Fruit fly (Drosophila melanogaster) whole organism, embryonic: ENCODE data around the gene CG17239.

Experiments used
- Ada2b ChIP-seq: fragments of 200-800 bp; sonication (Bioruptor generic); IDR thresholded peaks from 2 replicates; pipeline ENCODE4 v1.3.6; 2022; ENCODE audit warnings: missing biosample characterization, missing genetic modification characterization
- BtbVII ChIP-seq: fragments of 200-800 bp; sonication (Bioruptor generic); optimal IDR thresholded peaks from 3 replicates; lab custom pipeline; 2017; ENCODE audit warnings: missing biosample characterization, mild to moderate bottlenecking, missing genetic modification characterization
- CG11085 ChIP-seq: fragments of 200-800 bp; sonication (Bioruptor generic); IDR thresholded peaks from 2 replicates; pipeline ENCODE4 v1.3.6; 2022; ENCODE audit warnings: missing biosample characterization, missing genetic modification characterization
- CG12071 ChIP-seq: fragments of 200-800 bp; sonication (Bioruptor generic); optimal IDR thresholded peaks from 3 replicates; lab custom pipeline; 2018; ENCODE audit warnings: missing biosample characterization, mild to moderate bottlenecking, missing genetic modification characterization
- CG12104 ChIP-seq: fragments of 200-800 bp; sonication (Bioruptor generic); optimal IDR thresholded peaks from 3 replicates; lab custom pipeline; 2016; ENCODE audit warnings: missing biosample characterization, missing genetic modification characterization
- CG14860 ChIP-seq: fragments of 200-800 bp; sonication (Bioruptor generic); IDR thresholded peaks from 3 replicates; pipeline ENCODE4 v1.3.6; 2022; ENCODE audit warnings: missing biosample characterization, missing genetic modification characterization; ENCODE audit not compliant: partially characterized antibody
- CG1602 ChIP-seq: fragments of 200-800 bp; sonication (Bioruptor generic); optimal IDR thresholded peaks from 3 replicates; lab custom pipeline; 2016; ENCODE audit warnings: missing biosample characterization, missing genetic modification characterization
- CG17328 ChIP-seq: fragments of 200-800 bp; sonication (Bioruptor generic); IDR thresholded peaks from 2 replicates; pipeline ENCODE4 v1.3.6; 2022; ENCODE audit warnings: missing biosample characterization, missing genetic modification characterization
- CG3838 ChIP-seq: fragments of 200-800 bp; sonication (Bioruptor generic); optimal IDR thresholded peaks from 3 replicates; lab custom pipeline; 2016; ENCODE audit warnings: missing biosample characterization, missing genetic modification characterization
- CG5180 ChIP-seq: fragments of 200-800 bp; sonication (Bioruptor generic); optimal IDR thresholded peaks from 3 replicates; lab custom pipeline; 2017; ENCODE audit warnings: missing biosample characterization, missing genetic modification characterization, mild to moderate bottlenecking, moderate library complexity, missing genetic modification reagents
- CG6654 ChIP-seq: fragments of 200-800 bp; sonication (Bioruptor generic); optimal IDR thresholded peaks from 2 replicates; lab custom pipeline; 2017; ENCODE audit warnings: missing biosample characterization, mild to moderate bottlenecking, missing genetic modification characterization
- CG8281 ChIP-seq: fragments of 200-800 bp; sonication (Bioruptor generic); optimal IDR thresholded peaks from 2 replicates; lab custom pipeline; 2018; ENCODE audit warnings: missing biosample characterization, mild to moderate bottlenecking, missing genetic modification characterization, moderate library complexity
- CHES-1-like ChIP-seq: fragments of 200-800 bp; sonication (Bioruptor generic); optimal IDR thresholded peaks from 2 replicates; lab custom pipeline; 2016; ENCODE audit warnings: missing biosample characterization, missing genetic modification characterization
- Camta ChIP-seq: fragments of 200-800 bp; sonication (Bioruptor generic); optimal IDR thresholded peaks from 2 replicates; lab custom pipeline; 2016; ENCODE audit warnings: missing biosample characterization, missing genetic modification characterization
- Chrac-16 ChIP-seq: fragments of 200-800 bp; sonication (Bioruptor generic); optimal IDR thresholded peaks from 3 replicates; lab custom pipeline; 2016; ENCODE audit warnings: missing biosample characterization, missing genetic modification characterization
- D19A ChIP-seq: fragments of 200-800 bp; optimal IDR thresholded peaks from 3 replicates; lab custom pipeline; 2019; ENCODE audit warnings: missing biosample characterization, mild to moderate bottlenecking, missing genetic modification characterization, moderate library complexity
- Dll ChIP-seq: fragments of 200-800 bp; sonication (Bioruptor generic); IDR thresholded peaks from 4 replicates; pipeline ENCODE4 v1.3.6; 2022; ENCODE audit warnings: missing biosample characterization, missing genetic modification characterization; ENCODE audit not compliant: partially characterized antibody
- Doc3 ChIP-seq: fragments of 200-800 bp; sonication (Bioruptor generic); IDR thresholded peaks from 3 replicates; pipeline ENCODE4 v1.3.6; 2022; ENCODE audit warnings: missing biosample characterization, missing genetic modification characterization; ENCODE audit not compliant: partially characterized antibody
- Drgx ChIP-seq: fragments of 200-800 bp; sonication (Bioruptor generic); IDR thresholded peaks from 2 replicates; pipeline ENCODE4 v1.3.6; 2022; ENCODE audit warnings: missing biosample characterization, missing genetic modification characterization
- Fer2 ChIP-seq: fragments of 200-800 bp; sonication (Bioruptor generic); optimal IDR thresholded peaks from 2 replicates; lab custom pipeline; 2018; ENCODE audit warnings: missing biosample characterization, mild to moderate bottlenecking, missing genetic modification characterization, moderate library complexity
- Gsc ChIP-seq: fragments of 200-800 bp; sonication (Bioruptor generic); IDR thresholded peaks from 2 replicates; pipeline ENCODE4 v1.3.6; 2022; ENCODE audit warnings: missing biosample characterization, missing genetic modification characterization
- Gug ChIP-seq: fragments of 200-800 bp; sonication (Bioruptor generic); IDR thresholded peaks from 4 replicates; pipeline ENCODE4 v1.3.6; 2022; ENCODE audit warnings: missing biosample characterization, missing genetic modification characterization
- HHEX ChIP-seq: fragments of 200-800 bp; sonication (Bioruptor generic); optimal IDR thresholded peaks from 3 replicates; lab custom pipeline; 2017; ENCODE audit warnings: missing biosample characterization, mild to moderate bottlenecking, missing genetic modification characterization, missing genetic modification reagents
- Mes4 ChIP-seq: fragments of 200-800 bp; sonication (Bioruptor generic); optimal IDR thresholded peaks from 2 replicates; lab custom pipeline; 2016; ENCODE audit warnings: missing biosample characterization, missing genetic modification characterization
- NC2β ChIP-seq: fragments of 200-800 bp; sonication (Bioruptor generic); optimal IDR thresholded peaks from 2 replicates; lab custom pipeline; 2016; ENCODE audit warnings: missing biosample characterization, missing genetic modification characterization
- Opbp ChIP-seq: fragments of 200-800 bp; sonication (Bioruptor generic); IDR thresholded peaks from 3 replicates; pipeline ENCODE4 v1.3.6; 2022; ENCODE audit warnings: missing biosample characterization, missing genetic modification characterization; ENCODE audit not compliant: partially characterized antibody
- Sox102F ChIP-seq: fragments of 200-800 bp; sonication (Bioruptor generic); optimal IDR thresholded peaks from 2 replicates; lab custom pipeline; 2018; ENCODE audit warnings: missing biosample characterization, mild to moderate bottlenecking, missing genetic modification characterization, moderate library complexity
- Vsx1 ChIP-seq: fragments of 200-800 bp; sonication (Bioruptor generic); optimal IDR thresholded peaks from 2 replicates; lab custom pipeline; 2017; ENCODE audit warnings: missing biosample characterization, mild to moderate bottlenecking, missing genetic modification characterization, missing genetic modification reagents
- ap ChIP-seq: fragments of 200-800 bp; sonication (Bioruptor generic); IDR thresholded peaks from 2 replicates; pipeline ENCODE4 v1.3.6; 2022; ENCODE audit warnings: missing biosample characterization, missing genetic modification characterization
- chm ChIP-seq: fragments of 200-800 bp; sonication (Bioruptor generic); IDR thresholded peaks from 2 replicates; pipeline ENCODE4 v1.3.6; 2022; ENCODE audit warnings: missing biosample characterization, missing genetic modification characterization
- cwo ChIP-seq: fragments of 200-800 bp; sonication (Bioruptor generic); optimal IDR thresholded peaks from 3 replicates; lab custom pipeline; 2017; ENCODE audit warnings: missing biosample characterization, missing genetic modification characterization, mild to moderate bottlenecking, moderate library complexity, missing genetic modification reagents
- danr ChIP-seq: fragments of 200-800 bp; sonication (Bioruptor generic); IDR thresholded peaks from 2 replicates; pipeline ENCODE4 v1.3.6; 2022; ENCODE audit warnings: missing biosample characterization, missing genetic modification characterization
- en ChIP-seq: fragments of 200-800 bp; sonication (Bioruptor generic); optimal IDR thresholded peaks from 2 replicates; lab custom pipeline; 2016; ENCODE audit warnings: missing biosample characterization, missing genetic modification characterization
- exex ChIP-seq: fragments of 200-800 bp; sonication (Bioruptor generic); optimal IDR thresholded peaks from 4 replicates; lab custom pipeline; 2018; ENCODE audit warnings: missing biosample characterization, mild to moderate bottlenecking, missing genetic modification characterization, moderate library complexity
- ftz-f1 ChIP-seq: fragments of 200-800 bp; sonication (Bioruptor generic); optimal IDR thresholded peaks from 2 replicates; lab custom pipeline; 2016; ENCODE audit warnings: missing biosample characterization, missing genetic modification characterization
- fu2 ChIP-seq: fragments of 200-800 bp; sonication (Bioruptor generic); optimal IDR thresholded peaks from 2 replicates; lab custom pipeline; 2016; ENCODE audit warnings: missing biosample characterization, missing genetic modification characterization
- gfzf ChIP-seq: fragments of 200-800 bp; sonication (Bioruptor generic); optimal IDR thresholded peaks from 2 replicates; lab custom pipeline; 2016; ENCODE audit warnings: missing biosample characterization, mild to moderate bottlenecking, missing genetic modification characterization, moderate library complexity
- ham ChIP-seq: fragments of 200-800 bp; sonication (Bioruptor generic); IDR thresholded peaks from 2 replicates; pipeline ENCODE4 v1.3.6; 2022; ENCODE audit warnings: missing biosample characterization, missing genetic modification characterization
- hkb ChIP-seq, 2 experiments: fragments of 200-800 bp in 1 of 2; fragments of >200 bp in 1 of 2; sonication (Bioruptor generic) in 1 of 2; IDR thresholded peaks in 1 of 2; optimal IDR thresholded peaks in 1 of 2; 2 replicates each; pipeline versions ENCODE4 v1.3.6 to Lab custom; 2017 to 2022; ENCODE audit warnings: missing biosample characterization in 1 of 2, missing genetic modification characterization in 1 of 2
- jigr1 ChIP-seq: fragments of 200-800 bp; sonication (Bioruptor generic); IDR thresholded peaks from 3 replicates; pipeline ENCODE4 v1.3.6; 2022; ENCODE audit warnings: missing biosample characterization, missing genetic modification characterization
- ken ChIP-seq: fragments of 200-800 bp; sonication (Bioruptor generic); IDR thresholded peaks from 3 replicates; pipeline ENCODE4 v1.3.6; 2022; ENCODE audit warnings: missing biosample characterization, missing genetic modification characterization
- luna ChIP-seq: fragments of 200-800 bp; sonication (Bioruptor generic); optimal IDR thresholded peaks from 2 replicates; lab custom pipeline; 2016; ENCODE audit warnings: missing biosample characterization, missing genetic modification characterization
- sc ChIP-seq, 3 experiments: fragments of >200 bp in 2 of 3; fragments of 200-800 bp in 1 of 3; sonication (Bioruptor generic) in 1 of 3; optimal IDR thresholded peaks; 2 replicates in 2 of 3; 3 replicates in 1 of 3; lab custom pipeline; 2017; ENCODE audit warnings: mild to moderate bottlenecking in 1 of 3, missing biosample characterization in 1 of 3, missing genetic modification characterization in 1 of 3, missing genetic modification reagents in 1 of 3
- sd ChIP-seq: fragments of 200-800 bp; sonication (Bioruptor generic); optimal IDR thresholded peaks from 3 replicates; lab custom pipeline; 2018; ENCODE audit warnings: missing biosample characterization, mild to moderate bottlenecking, missing genetic modification characterization, moderate library complexity
- sna ChIP-seq: fragments of 200-800 bp; sonication (Bioruptor generic); IDR thresholded peaks from 2 replicates; pipeline ENCODE4 v1.3.6; 2022; ENCODE audit warnings: missing biosample characterization, missing genetic modification characterization; ENCODE audit not compliant: partially characterized antibody
- sob ChIP-seq: fragments of 200-800 bp; sonication (Bioruptor generic); IDR thresholded peaks from 2 replicates; pipeline ENCODE4 v1.3.6; 2022; ENCODE audit warnings: missing biosample characterization, missing genetic modification characterization
- stwl ChIP-seq: fragments of 200-800 bp; sonication (Bioruptor generic); optimal IDR thresholded peaks from 3 replicates; lab custom pipeline; 2018; ENCODE audit warnings: missing biosample characterization, mild to moderate bottlenecking, missing genetic modification characterization, moderate library complexity
- unpg ChIP-seq: fragments of 200-800 bp; sonication (Bioruptor generic); optimal IDR thresholded peaks from 3 replicates; lab custom pipeline; 2018; ENCODE audit warnings: missing biosample characterization, mild to moderate bottlenecking, missing genetic modification characterization, moderate library complexity
- vvl ChIP-seq: fragments of 200-800 bp; sonication (Bioruptor generic); IDR thresholded peaks from 2 replicates; pipeline ENCODE4 v1.3.6; 2022; ENCODE audit warnings: missing biosample characterization, missing genetic modification characterization
- yki ChIP-seq: fragments of >200 bp; optimal IDR thresholded peaks from 3 replicates; lab custom pipeline; 2018

The CG17239 gene

DNA sequence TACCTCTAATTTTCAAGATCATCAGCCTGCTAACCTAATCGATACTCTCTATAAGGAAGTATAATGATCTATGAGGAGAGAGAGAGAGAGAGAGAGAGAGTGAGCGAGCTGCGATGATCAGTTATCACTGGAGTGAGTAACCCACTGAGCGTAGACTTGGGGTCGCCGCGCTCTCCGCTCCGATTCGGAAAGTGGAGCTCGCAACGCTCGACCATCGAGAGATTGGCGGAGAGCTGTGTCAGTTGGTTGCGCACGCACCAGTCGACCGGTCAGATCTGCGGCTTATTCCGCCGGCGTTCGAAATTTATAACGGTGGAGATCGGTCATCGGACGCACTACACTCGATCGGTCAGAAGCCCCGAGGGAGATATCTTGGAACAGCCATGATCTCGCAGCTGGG lies 10.0 kb downstream of the CG17239 start, which contains the start of gene CG4267 (continued):
- TF ChIP-seq Opbp (GFP tag; lab: Robert Waterston, UW) (no peak), ap (GFP tag; lab: Robert Waterston, UW) (no peak), Sox102F (GFP tag; lab: Kevin White, UChicago) (no peak), en (GFP tag; lab: Kevin White, UChicago) (no peak), ham (GFP tag; lab: Robert Waterston, UW) (no peak), BtbVII (no peak), Dll (GFP tag; lab: Robert Waterston, UW) (peak; percentile 63), CG1602 (GFP tag; lab: Kevin White, UChicago) (no peak), CG8281 (tag; lab: Kevin White, UChicago) (no peak), unpg (GFP tag; lab: Kevin White, UChicago) (no peak), Fer2 (tag; lab: Kevin White, UChicago) (no peak), Drgx (GFP tag; lab: Robert Waterston, UW) (0 out of 2 replicates have a peak, but pooled peaks have one; percentile 22), Gsc (GFP tag; lab: Robert Waterston, UW) (no peak), CG5180 (no peak), hkb (optimal IDR thresholded peaks at IDR 0.05; lab: Kevin White, UChicago) (no peak), hkb (GFP tag; IDR thresholded peaks at IDR 0.05; lab: Robert Waterston, UW) (0 out of 2 replicates have a peak, but pooled peaks have one; percentile 31), sc (optimal IDR thresholded peaks at IDR 0.05; lab: Kevin White, UChicago) (no peak), sc (GFP tag; optimal IDR thresholded peaks at IDR 0.05; lab: Kevin White, UChicago) (no peak), CHES-1-like (GFP tag; lab: Kevin White, UChicago) (no peak), D19A (tag; lab: Kevin White, UChicago) (no peak), vvl (GFP tag; lab: Robert Waterston, UW) (peak; percentile 40; the same call in 1 of the 2 replicates), cwo (GFP tag; lab: Kevin White, UChicago) (no peak), CG6654 (GFP tag; lab: Kevin White, UChicago) (no peak), Ada2b (no peak), ken (GFP tag; lab: Robert Waterston, UW) (0 out of 3 replicates have a peak, but pooled peaks have one; percentile 27), chm (GFP tag; lab: Robert Waterston, UW) (peak; percentile 60), CG11085 (GFP tag; lab: Robert Waterston, UW) (no peak), yki (lab: Kevin White, UChicago) (peak; percentile 87), Camta (GFP tag; lab: Kevin White, UChicago) (no peak), CG14860 (no peak), fu2 (GFP tag; lab: Kevin White, UChicago) (no peak), NC2β (GFP tag; lab: Kevin White, UChicago) (no peak), sd (tag; lab: Kevin White, UChicago) (no peak), Vsx1 (GFP tag; lab: Kevin White, UChicago) (no peak), luna (GFP tag; lab: Kevin White, UChicago) (no peak), CG12071 (GFP tag; lab: Kevin White, UChicago) (no peak), sna (GFP tag; lab: Robert Waterston, UW) (peak; percentile 50; the same call in 1 of the 2 replicates), CG17328 (GFP tag; lab: Robert Waterston, UW) (no peak), exex (tag; lab: Kevin White, UChicago) (no peak), gfzf (GFP tag; lab: Kevin White, UChicago) (no peak), Chrac-16 (no peak), jigr1 (GFP tag; lab: Robert Waterston, UW) (no peak), danr (no peak), ftz-f1 (peak; percentile 45), Doc3 (GFP tag; lab: Robert Waterston, UW) (peak; percentile 32; the same call in 1 of the 3 replicates), stwl (tag; lab: Kevin White, UChicago) (no peak), sob (GFP tag; lab: Robert Waterston, UW) (0 out of 2 replicates have a peak, but pooled peaks have one; percentile 19), HHEX (GFP tag; lab: Kevin White, UChicago) (no peak), CG12104 (GFP tag; lab: Kevin White, UChicago) (no peak), Mes4 (no peak), Gug (GFP tag; lab: Robert Waterston, UW) (no peak), CG3838 (GFP tag; lab: Kevin White, UChicago) (no peak)
